Fruit fly (Drosophila melanogaster): ENCODE measurements around the gene swm.
A peak's percentile ranks its signal among the peaks of the same experiment; 100 is the strongest.

swm gene

DNA sequence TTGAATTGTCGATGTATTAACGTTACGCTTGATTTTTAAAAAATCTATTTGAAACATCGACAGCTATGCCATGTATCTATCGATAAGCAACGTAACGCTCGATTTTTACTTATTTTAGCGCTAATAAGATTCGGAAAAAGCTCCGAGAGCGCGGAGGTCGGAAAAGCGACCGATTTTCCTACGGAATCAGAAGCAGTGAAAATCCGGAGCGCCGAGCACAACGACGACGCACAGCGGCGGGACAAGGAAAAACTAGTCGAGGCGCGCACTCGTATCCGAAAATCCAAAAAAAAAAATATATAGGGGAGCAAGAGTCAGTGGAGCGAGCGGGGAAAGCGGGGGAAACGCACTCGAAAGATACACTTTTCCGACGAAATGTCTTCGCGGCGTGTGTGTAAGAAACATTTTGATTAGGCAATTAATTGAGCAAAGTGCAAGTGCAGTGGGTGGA is 25.6 kb downstream of the swm start, which contains the start of gene CG10132 (continued):
- TF ChIP-seq CG2678 (tag; optimal IDR thresholded peaks at IDR 0.05) (no peak), z (GFP tag; IDR thresholded peaks at IDR 0.05) (peak; percentile 58; the same call in 1 of the 3 replicates), twi (tag; optimal IDR thresholded peaks at IDR 0.05) (no peak), HLH4C (GFP tag; IDR thresholded peaks at IDR 0.05; ENCODE audit: partially characterized antibody) (peak; percentile 78), CG7372 (GFP tag; IDR thresholded peaks at IDR 0.05) (no peak), Abd-B (GFP tag; optimal IDR thresholded peaks at IDR 0.05) (no peak), nerfin-2 (GFP tag; IDR thresholded peaks at IDR 0.05; ENCODE audit: partially characterized antibody) (peak; percentile 26; the same call in 1 of the 2 replicates), CG10274 (GFP tag; optimal IDR thresholded peaks at IDR 0.05) (no peak), TFAM (GFP tag; optimal IDR thresholded peaks at IDR 0.05) (no peak), bbx (GFP tag; IDR thresholded peaks at IDR 0.05; ENCODE audit: partially characterized antibody) (peak; percentile 53; the same call in 1 of the 2 replicates), mld (GFP tag; IDR thresholded peaks at IDR 0.05; ENCODE audit: partially characterized antibody) (peak; percentile 70; the same call in 2 of the 3 replicates), CG6791 (GFP tag; IDR thresholded peaks at IDR 0.05; ENCODE audit: partially characterized antibody) (peak; percentile 56; the same call in 1 of the 3 replicates), en (GFP tag; optimal IDR thresholded peaks at IDR 0.05) (no peak), Bteb2 (GFP tag; optimal IDR thresholded peaks at IDR 0.05) (no peak), CG7963 (GFP tag; IDR thresholded peaks at IDR 0.05; ENCODE audit: partially characterized antibody) (peak; percentile 57; the same call in 1 of the 3 replicates), CG1529 (GFP tag; optimal IDR thresholded peaks at IDR 0.05) (no peak), CG3838 (GFP tag; optimal IDR thresholded peaks at IDR 0.05) (no peak), Myb (GFP tag; optimal IDR thresholded peaks at IDR 0.05) (peak; percentile 86), CG13287 (GFP tag; IDR thresholded peaks at IDR 0.05; ENCODE audit: partially characterized antibody) (peak; percentile 66), CG34224 (GFP tag; IDR thresholded peaks at IDR 0.05; ENCODE audit: partially characterized antibody) (peak; percentile 59; the same call in 2 of the 3 replicates), Ada2b (GFP tag; IDR thresholded peaks at IDR 0.05) (no peak), Dp (GFP tag; optimal IDR thresholded peaks at IDR 0.05) (peak; percentile 29), ato (GFP tag; IDR thresholded peaks at IDR 0.05; ENCODE audit: partially characterized antibody) (peak; percentile 53), CG32767 (GFP tag; IDR thresholded peaks at IDR 0.05) (peak; percentile 72; the same call in 1 of the 2 replicates), sob (GFP tag; IDR thresholded peaks at IDR 0.05) (no peak), CG15601 (tag; optimal IDR thresholded peaks at IDR 0.05) (no peak), Bgb (GFP tag; IDR thresholded peaks at IDR 0.05; ENCODE audit: partially characterized antibody) (peak; percentile 41; the same call in 1 of the 2 replicates), schlank (tag; optimal IDR thresholded peaks at IDR 0.05) (no peak), CG14860 (GFP tag; IDR thresholded peaks at IDR 0.05; ENCODE audit: partially characterized antibody) (0 out of 3 replicates have a peak, but pooled peaks have one; percentile 58), CG1602 (GFP tag; optimal IDR thresholded peaks at IDR 0.05) (no peak), Dip3 (GFP tag; optimal IDR thresholded peaks at IDR 0.05) (no peak), Dfd (GFP tag; optimal IDR thresholded peaks at IDR 0.05) (no peak), onecut (GFP tag; IDR thresholded peaks at IDR 0.05) (0 out of 2 replicates have a peak, but pooled peaks have one; percentile 6), BEAF-32 (GFP tag; optimal IDR thresholded peaks at IDR 0.05) (peak; percentile 25), prd (optimal IDR thresholded peaks at IDR 0.05) (no peak), prd (GFP tag; IDR thresholded peaks at IDR 0.05) (no peak), HmgZ (tag; optimal IDR thresholded peaks at IDR 0.05) (no peak), amos (GFP tag; IDR thresholded peaks at IDR 0.05; ENCODE audit: partially characterized antibody) (peak; percentile 30; the same call in 1 of the 2 replicates), zen2 (GFP tag; IDR thresholded peaks at IDR 0.05; ENCODE audit: partially characterized antibody) (peak; percentile 75)

DNA sequence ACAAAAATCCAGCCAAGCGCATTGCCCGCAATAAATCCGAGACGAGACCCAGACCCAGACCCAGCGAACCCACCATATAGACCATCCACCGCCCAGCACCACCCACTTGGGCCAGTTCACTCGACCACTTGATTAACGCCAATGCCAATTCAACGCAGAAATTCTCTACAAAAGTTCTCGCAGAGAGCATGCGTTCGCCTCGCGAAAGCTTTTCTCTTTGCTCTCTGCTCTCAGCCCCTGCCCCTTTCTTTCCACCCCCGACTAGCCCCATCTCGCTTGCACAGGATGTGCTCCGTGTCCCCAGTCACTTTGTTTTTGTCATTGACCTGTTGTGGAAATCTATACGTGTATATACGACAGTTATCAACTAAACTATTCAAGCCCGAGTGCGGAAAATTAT is 26.6 kb downstream of the swm start:
- TF ChIP-seq seq (GFP tag; IDR thresholded peaks at IDR 0.05) (peak; percentile 52; the same call in 1 of the 2 replicates), ewg (GFP tag; optimal IDR thresholded peaks at IDR 0.05) (peak; percentile 87), Dref (GFP tag; IDR thresholded peaks at IDR 0.05) (0 out of 2 replicates have a peak, but pooled peaks have one; percentile 22), CG34422 (GFP tag; IDR thresholded peaks at IDR 0.05) (0 out of 3 replicates have a peak, but pooled peaks have one; percentile 18), CG13287 (GFP tag; IDR thresholded peaks at IDR 0.05; ENCODE audit: partially characterized antibody) (peak; percentile 24; the same call in 1 of the 2 replicates), Deaf1 (tag; optimal IDR thresholded peaks at IDR 0.05) (peak; percentile 22), Bgb (GFP tag; IDR thresholded peaks at IDR 0.05; ENCODE audit: partially characterized antibody) (peak; percentile 18; the same call in 1 of the 2 replicates), Trl (optimal IDR thresholded peaks at IDR 0.05) (peak; percentile 56 to 80), Trl (GFP tag; optimal IDR thresholded peaks at IDR 0.05) (no peak), pzg (GFP tag; optimal IDR thresholded peaks at IDR 0.05) (peak; percentile 12), scrt (GFP tag; optimal IDR thresholded peaks at IDR 0.05) (peak; percentile 80), chm (GFP tag; IDR thresholded peaks at IDR 0.05) (0 out of 2 replicates have a peak, but pooled peaks have one; percentile 39), CG13775 (GFP tag; optimal IDR thresholded peaks at IDR 0.05) (no peak)

Measured in whole organism, embryonic.